Worm (Caenorhabditis elegans): Measurements from ENCODE around the gene sqst-1.

sqst-1 gene

ce11 chrIV:12044844-12045738, 11.0 kb downstream of the sqst-1 start:
- TF ChIP-seq F37D6.2 (tag; optimal IDR thresholded peaks at IDR 0.05) (no peak), lsy-2 (tag; optimal IDR thresholded peaks at IDR 0.05) (peak in 1 of 2 experiments; percentile 6), dve-1 (tag; optimal IDR thresholded peaks at IDR 0.05; ENCODE audit: insufficient read depth) (peak; percentile 6), mdt-29 (GFP tag; IDR thresholded peaks at IDR 0.05) (no peak), ceh-82 (tag; optimal IDR thresholded peaks at IDR 0.05) (no peak), pqm-1 (tag; optimal IDR thresholded peaks at IDR 0.05) (peak; percentile 48), mep-1 (tag; optimal IDR thresholded peaks at IDR 0.05) (no peak), zfp-2 (tag; optimal IDR thresholded peaks at IDR 0.05) (no peak), tag-97 (GFP tag; IDR thresholded peaks at IDR 0.05) (no peak), ceh-32 (tag; optimal IDR thresholded peaks at IDR 0.05; ENCODE audit: poor library complexity) (no peak), dpl-1 (GFP tag; optimal IDR thresholded peaks at IDR 0.05) (peak; percentile 3), nhr-28 (tag; optimal IDR thresholded peaks at IDR 0.05) (peak; percentile 69), hlh-11 (tag; optimal IDR thresholded peaks at IDR 0.05) (peak; percentile 25)

- TF ChIP-seq zip-2 (tag; optimal IDR thresholded peaks at IDR 0.05): no peak
- TF ChIP-seq hlh-11 (tag; optimal IDR thresholded peaks at IDR 0.05): peak; percentile 91
- no peak for TF ChIP-seq ceh-20 (GFP tag; IDR thresholded peaks at IDR 0.05)
- TF ChIP-seq duxl-1 (tag; optimal IDR thresholded peaks at IDR 0.05; ENCODE audit: poor library complexity): no peak
- TF ChIP-seq nhr-111 (GFP tag; optimal IDR thresholded peaks at IDR 0.05): no peak
- no peak for TF ChIP-seq Y48G9A.11 (GFP tag; IDR thresholded peaks at IDR 0.05)
- TF ChIP-seq fkh-10 (GFP tag; optimal IDR thresholded peaks at IDR 0.05): no peak
- peak; percentile 27; the same call in 1 of the 2 replicates for TF ChIP-seq nhr-41 (GFP tag; IDR thresholded peaks at IDR 0.05)
- no peak for TF ChIP-seq D1046.2 (GFP tag; IDR thresholded peaks at IDR 0.05)
- TF ChIP-seq nhr-6 (tag; optimal IDR thresholded peaks at IDR 0.05): peak; percentile 21
- no peak for TF ChIP-seq egl-27 (tag; optimal IDR thresholded peaks at IDR 0.05)
- TF ChIP-seq F26F4.8 (GFP tag; conservative IDR thresholded peaks at IDR 0.05): no peak
- no peak for TF ChIP-seq daf-19 (GFP tag; conservative IDR thresholded peaks at IDR 0.05)
- TF ChIP-seq unc-62 (GFP tag; optimal IDR thresholded peaks at IDR 0.05 in 1 of 2): no peak
- TF ChIP-seq unc-62 (tag; optimal IDR thresholded peaks at IDR 0.05): no peak
- TF ChIP-seq zfp-3 (GFP tag; conservative IDR thresholded peaks at IDR 0.05): no peak
- TF ChIP-seq mes-2 (tag; optimal IDR thresholded peaks at IDR 0.05; ENCODE audit: poor library complexity, severe bottlenecking): peak; percentile 48
- TF ChIP-seq T26A8.4 (GFP tag; IDR thresholded peaks at IDR 0.05): 0 out of 2 replicates have a peak, but pooled peaks have one; percentile 21
- no peak for TF ChIP-seq ceh-28 (tag; optimal IDR thresholded peaks at IDR 0.05)
- no peak for TF ChIP-seq hmg-1.1 (GFP tag; IDR thresholded peaks at IDR 0.05)
- TF ChIP-seq daf-12 (tag; optimal IDR thresholded peaks at IDR 0.05): no peak
- TF ChIP-seq madf-9 (GFP tag; conservative IDR thresholded peaks at IDR 0.05): no peak
- no peak for TF ChIP-seq ZK546.5 (tag; optimal IDR thresholded peaks at IDR 0.05)
- TF ChIP-seq dve-1 (tag; optimal IDR thresholded peaks at IDR 0.05; ENCODE audit: insufficient read depth): peak; percentile 4
- TF ChIP-seq snpc-4 (tag; optimal IDR thresholded peaks at IDR 0.05): no peak
- no peak for TF ChIP-seq jun-1 (tag; optimal IDR thresholded peaks at IDR 0.05)
- no peak for TF ChIP-seq nhr-10 (tag; optimal IDR thresholded peaks at IDR 0.05)
- no peak for TF ChIP-seq lin-29 (GFP tag; IDR thresholded peaks at IDR 0.05)
- TF ChIP-seq lin-15B (tag; optimal IDR thresholded peaks at IDR 0.05): no peak
- peak; percentile 64 for TF ChIP-seq nhr-77 (tag; optimal IDR thresholded peaks at IDR 0.05)
- TF ChIP-seq nhr-48 (tag; optimal IDR thresholded peaks at IDR 0.05): peak; percentile 42
- no peak for TF ChIP-seq mdt-29 (GFP tag; IDR thresholded peaks at IDR 0.05)
- no peak for TF ChIP-seq F10B5.3 (tag; optimal IDR thresholded peaks at IDR 0.05)
- TF ChIP-seq Y105C5A.15 (GFP tag; IDR thresholded peaks at IDR 0.05): no peak
- no peak for TF ChIP-seq snpc-1.2 (GFP tag; IDR thresholded peaks at IDR 0.05)
- TF ChIP-seq ctbp-1 (GFP tag; IDR thresholded peaks at IDR 0.05): no peak
- TF ChIP-seq ama-1 (optimal IDR thresholded peaks at IDR 0.05): no peak
- TF ChIP-seq lim-7 (GFP tag; IDR thresholded peaks at IDR 0.05): no peak
Observed at ce11 chrIV:12046524-12047203, 12.6 kb downstream of the sqst-1 start, which contains the start of gene T12G3.2. Gene T12G3.2, minus strand, starts transcription at chrIV:12046967.

Measured in whole organism, L4 larva.